Worm (Caenorhabditis elegans): ENCODE measurements around the gene F42C5.3.

DNA sequence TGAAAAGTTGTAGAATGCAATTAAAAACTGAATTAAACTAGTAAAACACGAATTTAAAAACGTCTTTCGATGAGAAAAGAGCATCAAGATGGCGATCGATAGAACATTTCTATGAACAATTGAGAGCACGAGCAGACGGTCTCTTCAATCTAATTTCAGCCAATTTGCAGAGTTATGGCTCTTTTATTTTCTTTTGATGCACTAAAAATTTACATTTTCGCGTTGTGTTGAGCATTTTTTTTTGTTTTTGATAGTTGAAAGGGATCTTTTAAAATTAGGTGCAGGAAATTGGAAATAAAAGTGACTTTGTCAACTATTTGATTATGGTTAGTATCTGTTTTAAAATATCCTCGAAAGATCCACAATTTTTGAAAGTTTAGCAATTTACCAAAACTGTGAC is 21.6 kb upstream of the F42C5.3 start, which contains the start of gene F42C5.6:
- no peak for TF ChIP-seq fkh-10 (GFP tag; optimal IDR thresholded peaks at IDR 0.05)
- TF ChIP-seq hlh-30 (tag; optimal IDR thresholded peaks at IDR 0.05; ENCODE audit: insufficient read depth), result no peak
- no peak for TF ChIP-seq pha-4 (tag; optimal IDR thresholded peaks at IDR 0.05)
- TF ChIP-seq npax-4 (tag; optimal IDR thresholded peaks at IDR 0.05), result no peak
- TF ChIP-seq unc-86 (tag; optimal IDR thresholded peaks at IDR 0.05), result no peak
- TF ChIP-seq hlh-15 (tag; optimal IDR thresholded peaks at IDR 0.05), result no peak
- TF ChIP-seq pqm-1 (tag; optimal IDR thresholded peaks at IDR 0.05), result no peak
- TF ChIP-seq hlh-13 (GFP tag; optimal IDR thresholded peaks at IDR 0.05), result no peak
- no peak for TF ChIP-seq nhr-232 (tag; optimal IDR thresholded peaks at IDR 0.05)
- TF ChIP-seq T23F11.4 (GFP tag; optimal IDR thresholded peaks at IDR 0.05), result no peak
- no peak for TF ChIP-seq ceh-34 (tag; optimal IDR thresholded peaks at IDR 0.05)
- no peak for TF ChIP-seq ama-1 (optimal IDR thresholded peaks at IDR 0.05)
- TF ChIP-seq pros-1 (tag; optimal IDR thresholded peaks at IDR 0.05), result no peak

All from whole organism, late embryonic.